Worm (Caenorhabditis elegans): ENCODE data around the gene gem-4.

ce11 chrIV:11701878-11702277, 43.6 kb upstream of the gem-4 start:
- TF ChIP-seq nhr-237 (tag; optimal IDR thresholded peaks at IDR 0.05) (no peak), skn-1 (tag; optimal IDR thresholded peaks at IDR 0.05) (no peak), ztf-11 (tag; optimal IDR thresholded peaks at IDR 0.05) (no peak), lsy-12 (tag; optimal IDR thresholded peaks at IDR 0.05) (no peak), nhr-12 (tag; optimal IDR thresholded peaks at IDR 0.05) (no peak), ztf-4 (tag; optimal IDR thresholded peaks at IDR 0.05) (no peak), lin-39 (tag; optimal IDR thresholded peaks at IDR 0.05) (no peak), fos-1 (tag; optimal IDR thresholded peaks at IDR 0.05) (no peak), pha-4 (tag; optimal IDR thresholded peaks at IDR 0.05) (no peak), lin-15B (tag; optimal IDR thresholded peaks at IDR 0.05) (no peak), nhr-23 (tag; optimal IDR thresholded peaks at IDR 0.05) (peak; percentile 29), snpc-4 (tag; optimal IDR thresholded peaks at IDR 0.05) (no peak), jun-1 (tag; optimal IDR thresholded peaks at IDR 0.05) (no peak), ceh-82 (tag; optimal IDR thresholded peaks at IDR 0.05) (no peak)

Measured in whole organism, L3 larva.